Worm (Caenorhabditis elegans) whole organism, midembryonic: ENCODE data around the gene F59F4.3.

Experiments
- cog-1 ChIP-seq: sonication (generic microtip); optimal IDR thresholded peaks from 2 replicates; lab custom pipeline; 2016; ENCODE audit warnings: missing genetic modification characterization, missing compliant biosample characterization
- klf-2 ChIP-seq: fragments of 200-800 bp; sonication (Bioruptor generic); conservative IDR thresholded peaks from 2 replicates; pipeline ENCODE4 v1.3.6; 2022; ENCODE audit warnings: missing genetic modification reagents, missing genetic modification characterization, missing compliant biosample characterization
- tab-1 ChIP-seq: fragments of 200-800 bp; sonication (Bioruptor generic); IDR thresholded peaks from 2 replicates; pipeline ENCODE4 v1.3.6; 2022; ENCODE audit warnings: missing genetic modification characterization, missing compliant biosample characterization

DNA sequence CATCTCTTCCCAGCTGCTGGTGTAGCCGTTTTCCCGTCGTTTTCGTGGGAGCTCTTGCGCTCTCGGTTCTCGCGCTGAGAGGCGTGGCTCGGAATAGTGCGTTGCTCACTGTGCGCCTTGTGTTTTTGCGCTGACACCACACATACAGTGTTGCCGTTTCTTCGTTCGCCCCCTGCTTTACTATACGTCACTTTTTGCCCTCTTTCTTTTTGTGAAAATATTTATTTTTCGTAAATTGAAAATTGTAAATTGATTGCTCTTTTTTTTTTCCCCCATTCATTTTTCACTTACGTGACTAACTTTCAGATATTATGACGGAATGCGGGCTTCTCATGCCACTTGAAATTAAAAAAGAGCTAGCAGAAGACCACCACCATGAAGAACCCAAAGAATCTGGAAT is 31.4 kb upstream of the F59F4.3 start, which contains the start of gene gmeb-2:
- TF ChIP-seq tab-1 (GFP tag; lab: Robert Waterston, UW) (no peak), klf-2 (no peak), cog-1 (tag; lab: Kevin White, UChicago) (no peak)
